Fruit fly (Drosophila melanogaster) whole organism, embryonic: Measurements from ENCODE around the gene CG5937.
A peak's percentile ranks its signal among the peaks of the same experiment; 100 is the strongest.

ENCODE experiments used
- Antp ChIP-seq: fragments of 200-800 bp; sonication (Bioruptor generic); optimal IDR thresholded peaks from 3 replicates; lab custom pipeline; 2016; ENCODE audit warnings: missing biosample characterization, missing genetic modification characterization
- Bgb ChIP-seq: fragments of 200-800 bp; sonication (Bioruptor generic); IDR thresholded peaks from 2 replicates; pipeline ENCODE4 v1.3.6; 2022; ENCODE audit warnings: missing biosample characterization, missing genetic modification characterization; ENCODE audit not compliant: partially characterized antibody
- CG10979 ChIP-seq: fragments of 200-800 bp; sonication (Bioruptor generic); optimal IDR thresholded peaks from 2 replicates; lab custom pipeline; 2018; ENCODE audit warnings: missing biosample characterization, mild to moderate bottlenecking, missing genetic modification characterization, moderate library complexity
- CG11504 ChIP-seq: fragments of 200-800 bp; sonication (Bioruptor generic); optimal IDR thresholded peaks from 3 replicates; lab custom pipeline; 2019; ENCODE audit warnings: missing biosample characterization, mild to moderate bottlenecking, missing genetic modification characterization, moderate library complexity
- CG13894 ChIP-seq: fragments of 200-800 bp; sonication (Bioruptor generic); optimal IDR thresholded peaks from 3 replicates; lab custom pipeline; 2018; ENCODE audit warnings: missing biosample characterization, mild to moderate bottlenecking, missing genetic modification characterization, moderate library complexity
- CG14710 ChIP-seq: fragments of 200-800 bp; sonication (Bioruptor generic); optimal IDR thresholded peaks from 3 replicates; lab custom pipeline; 2019; ENCODE audit warnings: missing biosample characterization, mild to moderate bottlenecking, missing genetic modification characterization, moderate library complexity
- CG15601 ChIP-seq: fragments of 200-800 bp; sonication (Bioruptor generic); optimal IDR thresholded peaks from 3 replicates; lab custom pipeline; 2019; ENCODE audit warnings: missing biosample characterization, mild to moderate bottlenecking, missing genetic modification characterization, moderate library complexity
- CG16815 ChIP-seq: fragments of 200-800 bp; sonication (Bioruptor generic); optimal IDR thresholded peaks from 3 replicates; lab custom pipeline; 2017; ENCODE audit warnings: missing biosample characterization, mild to moderate bottlenecking, missing genetic modification characterization
- CG1792 ChIP-seq: fragments of 200-800 bp; sonication (Bioruptor generic); optimal IDR thresholded peaks from 2 replicates; lab custom pipeline; 2016; ENCODE audit warnings: missing biosample characterization, missing genetic modification characterization
- CG2199 ChIP-seq: fragments of 200-800 bp; sonication (Bioruptor generic); IDR thresholded peaks from 3 replicates; pipeline ENCODE4 v1.3.6; 2022; ENCODE audit warnings: missing biosample characterization, missing genetic modification characterization
- CG31365 ChIP-seq: fragments of 200-800 bp; sonication (Bioruptor generic); optimal IDR thresholded peaks from 2 replicates; lab custom pipeline; 2018; ENCODE audit warnings: missing biosample characterization, mild to moderate bottlenecking, missing genetic modification characterization
- CG32532 ChIP-seq: fragments of 200-800 bp; sonication (Bioruptor generic); IDR thresholded peaks from 2 replicates; pipeline ENCODE4 v1.3.6; 2022; ENCODE audit warnings: missing biosample characterization, missing genetic modification characterization
- CG3995 ChIP-seq: fragments of 200-800 bp; sonication (Bioruptor generic); optimal IDR thresholded peaks from 3 replicates; lab custom pipeline; 2016; ENCODE audit warnings: missing biosample characterization, missing genetic modification characterization
- CG42726 ChIP-seq: fragments of 200-800 bp; sonication (Bioruptor generic); IDR thresholded peaks from 2 replicates; pipeline ENCODE4 v1.3.6; 2022; ENCODE audit warnings: missing biosample characterization, missing genetic modification characterization; ENCODE audit not compliant: partially characterized antibody
- CG5180 ChIP-seq: fragments of 200-800 bp; sonication (Bioruptor generic); optimal IDR thresholded peaks from 3 replicates; lab custom pipeline; 2017; ENCODE audit warnings: missing biosample characterization, missing genetic modification characterization, mild to moderate bottlenecking, moderate library complexity, missing genetic modification reagents
- CG6791 ChIP-seq: fragments of 200-800 bp; sonication (Bioruptor generic); IDR thresholded peaks from 3 replicates; pipeline ENCODE4 v1.3.6; 2022; ENCODE audit warnings: missing biosample characterization, missing genetic modification characterization; ENCODE audit not compliant: partially characterized antibody
- CG6854 ChIP-seq: fragments of 200-800 bp; sonication (Bioruptor generic); optimal IDR thresholded peaks from 3 replicates; lab custom pipeline; 2017; ENCODE audit warnings: missing biosample characterization, mild to moderate bottlenecking, missing genetic modification characterization
- Ets65A ChIP-seq: fragments of 200-800 bp; sonication (Bioruptor generic); peaks from one replicate; lab custom pipeline; 2016; ENCODE audit warnings: missing biosample characterization, missing genetic modification characterization
- Hr39 ChIP-seq: fragments of >200 bp; optimal IDR thresholded peaks from 2 replicates; lab custom pipeline; 2017
- Hr51 ChIP-seq, 2 experiments: fragments of 200-800 bp; sonication (Bioruptor generic); optimal IDR thresholded peaks; 2 replicates in 1 of 2; 3 replicates in 1 of 2; lab custom pipeline; 2016 to 2018; ENCODE audit warnings: missing biosample characterization in 2 of 2, missing genetic modification characterization in 2 of 2, mild to moderate bottlenecking in 1 of 2, moderate library complexity in 1 of 2
- Lhr ChIP-seq: fragments of 200-800 bp; sonication (Bioruptor generic); optimal IDR thresholded peaks from 3 replicates; lab custom pipeline; 2017; ENCODE audit warnings: mild to moderate bottlenecking, missing biosample characterization, missing genetic modification reagents, missing genetic modification characterization
- Med ChIP-seq: fragments of 200-800 bp; sonication (Bioruptor generic); peaks from one replicate; lab custom pipeline; 2016; ENCODE audit warnings: missing biosample characterization, missing genetic modification characterization, mild to moderate bottlenecking, inconsistent platforms, moderate library complexity
- Spps ChIP-seq: fragments of 200-800 bp; sonication (Bioruptor generic); optimal IDR thresholded peaks from 2 replicates; lab custom pipeline; 2018; ENCODE audit warnings: missing biosample characterization, mild to moderate bottlenecking, missing genetic modification characterization
- Stat92E ChIP-seq, 3 experiments: fragments of >200 bp in 2 of 3; fragments of 200-800 bp in 1 of 3; sonication (Bioruptor generic) in 1 of 3; optimal IDR thresholded peaks; 2 replicates each; lab custom pipeline; 2017 to 2019; ENCODE audit warnings: missing biosample characterization in 3 of 3, missing genetic modification characterization in 3 of 3, mild to moderate bottlenecking in 1 of 3, moderate library complexity in 1 of 3
- Vsx1 ChIP-seq: fragments of 200-800 bp; sonication (Bioruptor generic); optimal IDR thresholded peaks from 2 replicates; lab custom pipeline; 2017; ENCODE audit warnings: missing biosample characterization, mild to moderate bottlenecking, missing genetic modification characterization, missing genetic modification reagents
- abd-A ChIP-seq: fragments of 200-800 bp; sonication (Bioruptor generic); optimal IDR thresholded peaks from 3 replicates; lab custom pipeline; 2019; ENCODE audit warnings: missing biosample characterization, mild to moderate bottlenecking, missing genetic modification characterization, moderate library complexity
- amos ChIP-seq: fragments of 200-800 bp; sonication (Bioruptor generic); IDR thresholded peaks from 2 replicates; pipeline ENCODE4 v1.3.6; 2022; ENCODE audit warnings: missing biosample characterization, missing genetic modification characterization; ENCODE audit not compliant: partially characterized antibody
- bbx ChIP-seq: fragments of 200-800 bp; sonication (Bioruptor generic); IDR thresholded peaks from 2 replicates; pipeline ENCODE4 v1.3.6; 2022; ENCODE audit warnings: missing biosample characterization, missing genetic modification characterization; ENCODE audit not compliant: partially characterized antibody
- en ChIP-seq: fragments of 200-800 bp; sonication (Bioruptor generic); optimal IDR thresholded peaks from 2 replicates; lab custom pipeline; 2016; ENCODE audit warnings: missing biosample characterization, missing genetic modification characterization
- ftz-f1 ChIP-seq: fragments of 200-800 bp; sonication (Bioruptor generic); optimal IDR thresholded peaks from 2 replicates; lab custom pipeline; 2016; ENCODE audit warnings: missing biosample characterization, missing genetic modification characterization
- insv ChIP-seq, 2 experiments: fragments of 200-800 bp; sonication (Bioruptor generic); optimal IDR thresholded peaks; 3 replicates each; lab custom pipeline; 2016 to 2018; ENCODE audit warnings: missing biosample characterization in 2 of 2, missing genetic modification characterization in 2 of 2
- lab ChIP-seq: fragments of 200-800 bp; sonication (Bioruptor generic); optimal IDR thresholded peaks from 3 replicates; lab custom pipeline; 2017; ENCODE audit warnings: missing biosample characterization, missing genetic modification characterization, mild to moderate bottlenecking, moderate library complexity, missing genetic modification reagents
- nom ChIP-seq: fragments of 200-800 bp; sonication (Bioruptor generic); optimal IDR thresholded peaks from 2 replicates; lab custom pipeline; 2017; ENCODE audit warnings: missing biosample characterization, missing genetic modification characterization, mild to moderate bottlenecking, moderate library complexity, missing genetic modification reagents
- pan ChIP-seq, 4 experiments: fragments of >200 bp in 3 of 4; fragments of 200-800 bp in 1 of 4; sonication (Bioruptor generic) in 1 of 4; optimal IDR thresholded peaks in 3 of 4; IDR thresholded peaks in 1 of 4; 2 replicates each; pipeline versions ENCODE4 v1.3.6 to Lab custom; 2017 to 2022; ENCODE audit warnings: missing biosample characterization in 2 of 4, missing genetic modification characterization in 2 of 4, mixed read lengths in 1 of 4
- pita ChIP-seq: fragments of 200-800 bp; sonication (Bioruptor generic); optimal IDR thresholded peaks from 2 replicates; lab custom pipeline; 2017; ENCODE audit warnings: missing biosample characterization, mild to moderate bottlenecking, missing genetic modification characterization
- pros ChIP-seq: fragments of 200-800 bp; sonication (Bioruptor generic); optimal IDR thresholded peaks from 3 replicates; lab custom pipeline; 2019; ENCODE audit warnings: missing biosample characterization, mild to moderate bottlenecking, missing genetic modification characterization, moderate library complexity
- pum ChIP-seq: fragments of 200-800 bp; sonication (Bioruptor generic); optimal IDR thresholded peaks from 2 replicates; lab custom pipeline; 2016; ENCODE audit warnings: missing biosample characterization, missing genetic modification characterization
- sens ChIP-seq: fragments of 200-800 bp; sonication (Bioruptor generic); peaks from one replicate; lab custom pipeline; 2016; ENCODE audit warnings: missing biosample characterization, missing genetic modification characterization
- stc ChIP-seq: fragments of 200-800 bp; sonication (Bioruptor generic); IDR thresholded peaks from 2 replicates; pipeline ENCODE4 v1.3.6; 2022; ENCODE audit warnings: missing biosample characterization, missing genetic modification characterization
- tll ChIP-seq, 2 experiments: fragments of 200-800 bp in 1 of 2; fragments of >200 bp in 1 of 2; sonication (Bioruptor generic) in 1 of 2; optimal IDR thresholded peaks; 2 replicates each; lab custom pipeline; 2017 to 2019; ENCODE audit warnings: missing biosample characterization in 2 of 2, missing genetic modification characterization in 2 of 2, mild to moderate bottlenecking in 1 of 2, moderate library complexity in 1 of 2
- twi ChIP-seq: fragments of 200-800 bp; optimal IDR thresholded peaks from 2 replicates; lab custom pipeline; 2019; ENCODE audit warnings: missing biosample characterization, mild to moderate bottlenecking, missing genetic modification characterization, moderate library complexity
- z ChIP-seq: fragments of 200-800 bp; sonication (Bioruptor generic); IDR thresholded peaks from 3 replicates; pipeline ENCODE4 v1.3.6; 2022; ENCODE audit warnings: missing biosample characterization, missing genetic modification characterization
- zen2 ChIP-seq: fragments of 200-800 bp; sonication (Bioruptor generic); IDR thresholded peaks from 3 replicates; pipeline ENCODE4 v1.3.6; 2022; ENCODE audit warnings: missing biosample characterization, missing genetic modification characterization; ENCODE audit not compliant: partially characterized antibody

Gene CG5937

DNA sequence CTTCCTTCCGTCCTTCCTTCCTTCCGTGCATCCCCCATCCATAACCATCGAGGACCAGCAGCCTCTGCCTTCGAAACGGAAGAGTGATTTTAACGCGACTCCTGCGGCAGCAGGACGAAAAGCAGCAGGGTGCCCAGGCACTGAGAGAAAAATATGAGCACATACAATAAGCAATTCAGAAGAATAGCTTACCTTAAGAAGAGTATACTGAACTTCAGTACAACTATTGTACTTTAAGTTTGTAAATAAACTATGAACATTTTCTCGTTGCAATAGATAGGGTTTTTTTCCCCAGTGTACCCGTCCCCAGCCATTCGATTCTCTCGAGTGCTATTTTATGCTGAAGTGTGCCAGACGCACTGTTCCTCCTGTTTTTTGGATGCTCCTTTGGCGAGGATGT lies 8.1 kb upstream of the CG5937 start (continued):
- TF ChIP-seq pum (GFP tag; lab: Kevin White, UChicago) (peak; percentile 76), abd-A (tag; lab: Kevin White, UChicago) (peak; percentile 61), en (GFP tag; lab: Kevin White, UChicago) (peak; percentile 61), Antp (peak; percentile 87), Hr51 (GFP tag; optimal IDR thresholded peaks at IDR 0.05; lab: Kevin White, UChicago) (peak; percentile 67 to 69), sens (GFP tag; lab: Kevin White, UChicago) (peak; percentile 97), nom (GFP tag; lab: Kevin White, UChicago) (no peak), ftz-f1 (GFP tag; lab: Kevin White, UChicago) (no peak), CG32532 (GFP tag; lab: Robert Waterston, UW) (peak; percentile 73), CG16815 (GFP tag; lab: Kevin White, UChicago) (peak; percentile 65), CG10979 (peak; percentile 88), CG1792 (GFP tag; lab: Kevin White, UChicago) (peak; percentile 57), CG3995 (GFP tag; lab: Kevin White, UChicago) (no peak), zen2 (GFP tag; lab: Robert Waterston, UW) (no peak), amos (GFP tag; lab: Robert Waterston, UW) (no peak), stc (GFP tag; lab: Robert Waterston, UW) (peak; percentile 71), CG5180 (GFP tag; lab: Kevin White, UChicago) (peak; percentile 67), Hr39 (no peak)

DNA sequence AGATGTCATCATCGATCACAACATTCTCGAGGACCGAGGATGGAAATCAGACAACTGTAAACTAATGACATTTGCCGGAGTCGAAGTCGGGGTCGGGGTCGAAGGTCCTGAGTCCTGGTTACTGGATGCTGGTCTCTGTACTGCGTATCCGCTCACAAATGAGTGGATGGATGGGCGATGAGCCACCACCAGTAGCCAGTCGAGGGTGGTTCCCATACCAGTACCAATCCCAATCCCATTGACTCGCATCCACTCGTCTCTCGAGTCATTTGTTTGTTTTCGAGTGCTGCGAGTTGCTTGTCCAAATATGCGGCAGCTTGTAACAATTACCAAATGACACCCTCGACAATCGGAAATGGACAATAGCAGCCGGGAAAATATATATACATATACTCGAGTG lies 7.0 kb upstream of the CG5937 start:
- TF ChIP-seq z (0 out of 3 replicates have a peak, but pooled peaks have one; percentile 55), pros (GFP tag; lab: Kevin White, UChicago) (peak; percentile 51), lab (no peak), Ets65A (GFP tag; lab: Kevin White, UChicago) (peak; percentile 43)

DNA sequence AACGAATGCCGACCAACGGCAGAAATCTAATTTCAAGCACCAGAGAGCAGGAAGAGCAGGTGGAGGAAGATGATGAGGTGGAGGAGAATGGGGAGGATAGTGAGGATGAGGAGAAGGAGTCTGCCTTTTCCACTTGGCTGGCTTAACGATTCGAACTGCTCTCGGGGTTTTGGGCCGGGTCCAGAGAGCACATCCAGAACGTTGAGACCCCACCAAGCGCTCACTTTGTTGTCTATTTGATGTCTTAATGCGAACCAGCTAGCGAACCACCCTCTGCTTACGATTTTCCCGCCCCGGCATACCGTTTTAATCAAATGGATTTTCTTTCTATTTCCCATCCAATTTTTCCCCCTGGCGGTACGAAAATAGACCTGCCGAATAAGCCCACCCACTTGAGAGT lies 5.1 kb upstream of the CG5937 start:
- no peak for TF ChIP-seq insv (GFP tag; optimal IDR thresholded peaks at IDR 0.05; lab: Kevin White, UChicago)
- 0 out of 3 replicates have a peak, but pooled peaks have one; percentile 11 for TF ChIP-seq z
- peak; percentile 91 for TF ChIP-seq CG13894
- peak; percentile 31 for TF ChIP-seq sens (GFP tag; lab: Kevin White, UChicago)

DNA sequence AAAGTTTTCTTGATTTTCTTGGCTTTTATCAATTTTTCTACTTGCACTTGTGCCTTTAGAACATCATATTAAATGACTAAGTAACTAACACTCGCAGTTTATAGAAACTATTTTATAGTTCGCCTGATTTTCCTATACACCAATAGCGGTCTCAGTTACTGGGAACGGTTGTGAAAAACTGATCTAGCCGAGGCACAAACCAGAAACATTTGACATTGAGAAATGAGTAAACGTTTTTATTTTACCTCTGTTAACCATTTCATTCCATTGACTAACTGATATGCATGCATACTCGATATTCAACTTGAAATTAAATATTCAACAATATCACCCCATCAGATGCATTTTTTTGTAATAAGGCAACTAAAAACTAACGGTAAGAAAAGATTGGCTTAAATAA lies 4.4 kb upstream of the CG5937 start:
- TF ChIP-seq Spps (tag; lab: Kevin White, UChicago): no peak
- no peak for TF ChIP-seq pan (optimal IDR thresholded peaks at IDR 0.05; lab: Kevin White, UChicago)
- TF ChIP-seq pan (GFP tag; optimal IDR thresholded peaks at IDR 0.05 in 1 of 2, IDR thresholded peaks at IDR 0.05 in 1 of 2): no peak
- TF ChIP-seq bbx: peak; percentile 58; the same call in 1 of the 2 replicates
- peak; percentile 57 for TF ChIP-seq Vsx1 (GFP tag; lab: Kevin White, UChicago)
- TF ChIP-seq CG31365: peak; percentile 87
- TF ChIP-seq tll (GFP tag; optimal IDR thresholded peaks at IDR 0.05; lab: Kevin White, UChicago): no peak
- TF ChIP-seq CG42726: 0 out of 2 replicates have a peak, but pooled peaks have one; percentile 9
- TF ChIP-seq pita (GFP tag; lab: Kevin White, UChicago): peak; percentile 78
- TF ChIP-seq CG14710 (tag; lab: Kevin White, UChicago): peak; percentile 25
- TF ChIP-seq Med (GFP tag; lab: Kevin White, UChicago): peak; percentile 9
- TF ChIP-seq CG6791 (GFP tag; lab: Robert Waterston, UW): 0 out of 3 replicates have a peak, but pooled peaks have one; percentile 29
- peak; percentile 6; the same call in 1 of the 2 replicates for TF ChIP-seq amos (GFP tag; lab: Robert Waterston, UW)
- TF ChIP-seq CG6854 (GFP tag; lab: Kevin White, UChicago): no peak
- no peak for TF ChIP-seq Stat92E (GFP tag; optimal IDR thresholded peaks at IDR 0.05; lab: Kevin White, UChicago)
- peak; percentile 55; the same call in 1 of the 2 replicates for TF ChIP-seq Bgb (GFP tag; lab: Robert Waterston, UW)
- peak; percentile 77 for TF ChIP-seq CG15601 (tag; lab: Kevin White, UChicago)
- peak; percentile 77 for TF ChIP-seq CG2199 (GFP tag; lab: Robert Waterston, UW)
- peak; percentile 37 for TF ChIP-seq Lhr
- peak; percentile 32 for TF ChIP-seq CG11504
- TF ChIP-seq twi (tag; lab: Kevin White, UChicago): no peak
